Fruit fly (Drosophila melanogaster): ENCODE results near the gene Pvf2.
A peak's percentile ranks its signal among the peaks of the same experiment; 100 is the strongest.

DNA sequence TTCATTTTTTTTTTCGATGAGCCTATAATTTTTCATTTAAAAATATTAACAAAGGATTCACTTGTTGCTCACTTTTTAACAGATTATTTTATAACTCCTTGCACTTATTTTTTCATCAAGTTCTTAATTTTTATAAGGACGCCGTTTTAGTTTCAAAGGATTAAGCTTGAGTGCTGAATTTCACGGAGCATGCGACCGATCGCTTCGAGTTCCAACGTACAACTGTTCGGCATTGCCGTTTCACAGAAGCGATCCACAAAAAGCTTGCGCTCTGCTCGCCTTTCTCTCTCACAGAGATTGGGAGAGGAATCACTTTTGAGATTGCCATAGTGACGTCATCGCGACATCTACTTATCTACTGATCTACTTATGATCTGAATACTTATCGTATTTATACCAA is at the start of gene Pvf2:
- no peak for TF ChIP-seq pan (optimal IDR thresholded peaks at IDR 0.05)
- TF ChIP-seq GATAd (GFP tag; optimal IDR thresholded peaks at IDR 0.05), result no peak
- TF ChIP-seq h (GFP tag; optimal IDR thresholded peaks at IDR 0.05), result no peak
- TF ChIP-seq Hr78 (GFP tag; optimal IDR thresholded peaks at IDR 0.05), result no peak
- no peak for TF ChIP-seq psq (GFP tag; optimal IDR thresholded peaks at IDR 0.05)
- TF ChIP-seq Dfd (GFP tag; optimal IDR thresholded peaks at IDR 0.05), result no peak
- TF ChIP-seq OdsH (GFP tag; optimal IDR thresholded peaks at IDR 0.05), result no peak
- no peak for TF ChIP-seq CG9705 (GFP tag; optimal IDR thresholded peaks at IDR 0.05)
- TF ChIP-seq br (GFP tag; optimal IDR thresholded peaks at IDR 0.05), result no peak
- no peak for TF ChIP-seq lola (GFP tag; optimal IDR thresholded peaks at IDR 0.05)
- peak; percentile 74 for TF ChIP-seq Dif (GFP tag; optimal IDR thresholded peaks at IDR 0.05; ENCODE audit: partially characterized antibody)

Measured in whole organism, wandering third instar larva.